Fruit fly (Drosophila melanogaster) whole organism, embryonic: ENCODE measurements around the gene Jhbp12.

Experiments used
- Aef1 ChIP-seq: fragments of 200-800 bp; sonication (Bioruptor generic); IDR thresholded peaks from 3 replicates; pipeline ENCODE4 v1.3.6; 2022; ENCODE audit warnings: missing biosample characterization, missing genetic modification characterization
- Antp ChIP-seq: fragments of 200-800 bp; sonication (Bioruptor generic); optimal IDR thresholded peaks from 3 replicates; lab custom pipeline; 2016; ENCODE audit warnings: missing biosample characterization, missing genetic modification characterization
- Bdp1 ChIP-seq: fragments of 200-800 bp; sonication (Bioruptor generic); optimal IDR thresholded peaks from 3 replicates; lab custom pipeline; 2016; ENCODE audit warnings: missing biosample characterization, missing genetic modification characterization
- CG10462 ChIP-seq: fragments of 200-800 bp; sonication (Bioruptor generic); optimal IDR thresholded peaks from 2 replicates; lab custom pipeline; 2016; ENCODE audit warnings: missing biosample characterization, missing genetic modification characterization
- CG11247 ChIP-seq: fragments of 200-800 bp; sonication (Bioruptor generic); IDR thresholded peaks from 2 replicates; pipeline ENCODE4 v1.3.6; 2022; ENCODE audit warnings: missing biosample characterization, missing genetic modification characterization
- CG11398 ChIP-seq: fragments of 200-800 bp; sonication (Bioruptor generic); optimal IDR thresholded peaks from 2 replicates; lab custom pipeline; 2016; ENCODE audit warnings: missing biosample characterization, missing genetic modification characterization
- CG11504 ChIP-seq: fragments of 200-800 bp; sonication (Bioruptor generic); optimal IDR thresholded peaks from 3 replicates; lab custom pipeline; 2019; ENCODE audit warnings: missing biosample characterization, mild to moderate bottlenecking, missing genetic modification characterization, moderate library complexity
- CG12104 ChIP-seq: fragments of 200-800 bp; sonication (Bioruptor generic); optimal IDR thresholded peaks from 3 replicates; lab custom pipeline; 2016; ENCODE audit warnings: missing biosample characterization, missing genetic modification characterization
- CG16779 ChIP-seq: fragments of 200-800 bp; sonication (Bioruptor generic); IDR thresholded peaks from 2 replicates; pipeline ENCODE4 v1.3.6; 2022; ENCODE audit warnings: missing biosample characterization, missing genetic modification characterization
- CG17385 ChIP-seq: fragments of 200-800 bp; sonication (Bioruptor generic); optimal IDR thresholded peaks from 3 replicates; lab custom pipeline; 2018; ENCODE audit warnings: missing biosample characterization, mild to moderate bottlenecking, missing genetic modification characterization
- CG2116 ChIP-seq: fragments of 200-800 bp; sonication (Bioruptor generic); optimal IDR thresholded peaks from 3 replicates; lab custom pipeline; 2018; ENCODE audit warnings: missing biosample characterization, mild to moderate bottlenecking, missing genetic modification characterization
- CG31365 ChIP-seq: fragments of 200-800 bp; sonication (Bioruptor generic); optimal IDR thresholded peaks from 2 replicates; lab custom pipeline; 2018; ENCODE audit warnings: missing biosample characterization, mild to moderate bottlenecking, missing genetic modification characterization
- CG33213 ChIP-seq: fragments of 200-800 bp; sonication (Bioruptor generic); optimal IDR thresholded peaks from 3 replicates; lab custom pipeline; 2016; ENCODE audit warnings: missing biosample characterization, missing genetic modification characterization
- CG33557 ChIP-seq: fragments of 200-800 bp; sonication (Bioruptor generic); optimal IDR thresholded peaks from 2 replicates; lab custom pipeline; 2019; ENCODE audit warnings: missing biosample characterization, mild to moderate bottlenecking, missing genetic modification characterization, moderate library complexity
- CG4282 ChIP-seq: fragments of 200-800 bp; sonication (Bioruptor generic); optimal IDR thresholded peaks from 2 replicates; lab custom pipeline; 2016; ENCODE audit warnings: missing biosample characterization, missing genetic modification characterization
- CG43689 ChIP-seq: fragments of 200-800 bp; sonication (Bioruptor generic); IDR thresholded peaks from 2 replicates; pipeline ENCODE4 v1.3.6; 2022; ENCODE audit warnings: missing biosample characterization, missing genetic modification characterization
- CG5245 ChIP-seq: fragments of 200-800 bp; sonication (Bioruptor generic); optimal IDR thresholded peaks from 3 replicates; lab custom pipeline; 2016; ENCODE audit warnings: missing biosample characterization, missing genetic modification characterization
- CG6854 ChIP-seq: fragments of 200-800 bp; sonication (Bioruptor generic); optimal IDR thresholded peaks from 3 replicates; lab custom pipeline; 2017; ENCODE audit warnings: missing biosample characterization, mild to moderate bottlenecking, missing genetic modification characterization
- CG7372 ChIP-seq: fragments of 200-800 bp; sonication (Bioruptor generic); IDR thresholded peaks from 2 replicates; pipeline ENCODE4 v1.3.6; 2022; ENCODE audit warnings: missing biosample characterization, missing genetic modification characterization
- CG7745 ChIP-seq: fragments of 200-800 bp; sonication (Bioruptor generic); optimal IDR thresholded peaks from 2 replicates; lab custom pipeline; 2018; ENCODE audit warnings: missing biosample characterization, mild to moderate bottlenecking, missing genetic modification characterization, moderate library complexity
- CG8944 ChIP-seq: fragments of 200-800 bp; sonication (Bioruptor generic); optimal IDR thresholded peaks from 3 replicates; lab custom pipeline; 2016; ENCODE audit warnings: missing biosample characterization, missing genetic modification characterization
- CG9932 ChIP-seq: fragments of 200-800 bp; sonication (Bioruptor generic); IDR thresholded peaks from 2 replicates; pipeline ENCODE4 v1.3.6; 2022; ENCODE audit warnings: missing biosample characterization, missing genetic modification characterization
- D19A ChIP-seq: fragments of 200-800 bp; optimal IDR thresholded peaks from 3 replicates; lab custom pipeline; 2019; ENCODE audit warnings: missing biosample characterization, mild to moderate bottlenecking, missing genetic modification characterization, moderate library complexity
- Dad ChIP-seq: fragments of 200-800 bp; sonication (Bioruptor generic); optimal IDR thresholded peaks from 3 replicates; lab custom pipeline; 2016; ENCODE audit warnings: missing biosample characterization, missing genetic modification characterization
- Dref ChIP-seq: fragments of 200-800 bp; sonication (Bioruptor generic); IDR thresholded peaks from 2 replicates; pipeline ENCODE4 v1.3.6; 2022; ENCODE audit warnings: missing biosample characterization, missing genetic modification characterization
- HmgD ChIP-seq: fragments of 200-800 bp; sonication (Bioruptor generic); optimal IDR thresholded peaks from 3 replicates; lab custom pipeline; 2016; ENCODE audit warnings: missing biosample characterization, missing genetic modification characterization
- Jarid2 ChIP-seq: fragments of 200-800 bp; sonication (Bioruptor generic); optimal IDR thresholded peaks from 3 replicates; lab custom pipeline; 2017; ENCODE audit warnings: mild to moderate bottlenecking, missing biosample characterization, missing genetic modification reagents, missing genetic modification characterization
- Lpt ChIP-seq: fragments of >200 bp; optimal IDR thresholded peaks from 2 replicates; lab custom pipeline; 2018; ENCODE audit warnings: missing biosample characterization, missing genetic modification characterization
- PHDP ChIP-seq: fragments of 200-800 bp; sonication (Bioruptor generic); optimal IDR thresholded peaks from 3 replicates; lab custom pipeline; 2018; ENCODE audit warnings: missing biosample characterization, mild to moderate bottlenecking, missing genetic modification characterization, moderate library complexity
- Rfx ChIP-seq: fragments of 200-800 bp; sonication (Bioruptor generic); IDR thresholded peaks from 2 replicates; pipeline ENCODE4 v1.3.6; 2022; ENCODE audit warnings: missing biosample characterization, missing genetic modification characterization
- Scr ChIP-seq: fragments of 200-800 bp; sonication (Bioruptor generic); IDR thresholded peaks from 2 replicates; pipeline ENCODE4 v1.3.6; 2022; ENCODE audit warnings: missing biosample characterization, missing genetic modification characterization; ENCODE audit not compliant: partially characterized antibody
- Usf ChIP-seq: fragments of 200-800 bp; sonication (Bioruptor generic); optimal IDR thresholded peaks from 2 replicates; lab custom pipeline; 2017; ENCODE audit warnings: missing genotype, missing biosample characterization, missing genetic modification characterization
- abd-A ChIP-seq: fragments of 200-800 bp; sonication (Bioruptor generic); optimal IDR thresholded peaks from 3 replicates; lab custom pipeline; 2019; ENCODE audit warnings: missing biosample characterization, mild to moderate bottlenecking, missing genetic modification characterization, moderate library complexity
- ap ChIP-seq: fragments of 200-800 bp; sonication (Bioruptor generic); IDR thresholded peaks from 2 replicates; pipeline ENCODE4 v1.3.6; 2022; ENCODE audit warnings: missing biosample characterization, missing genetic modification characterization
- bigmax ChIP-seq: fragments of 200-800 bp; sonication (Bioruptor generic); optimal IDR thresholded peaks from 2 replicates; lab custom pipeline; 2018; ENCODE audit warnings: missing biosample characterization, mild to moderate bottlenecking, missing genetic modification characterization
- br ChIP-seq: fragments of >200 bp; optimal IDR thresholded peaks from 2 replicates; lab custom pipeline; 2017
- cad ChIP-seq: fragments of >200 bp; optimal IDR thresholded peaks from 2 replicates; lab custom pipeline; 2017; ENCODE audit warnings: missing biosample characterization, missing genetic modification characterization
- dan ChIP-seq: fragments of 200-800 bp; sonication (Bioruptor generic); IDR thresholded peaks from 2 replicates; pipeline ENCODE4 v1.3.6; 2022; ENCODE audit warnings: missing biosample characterization, missing genetic modification characterization
- dm ChIP-seq: fragments of 200-800 bp; sonication (Bioruptor generic); optimal IDR thresholded peaks from 3 replicates; lab custom pipeline; 2016; ENCODE audit warnings: missing biosample characterization, missing genetic modification characterization
- dpn ChIP-seq, 2 experiments: fragments of 200-800 bp; sonication (Bioruptor generic); optimal IDR thresholded peaks; 3 replicates each; lab custom pipeline; 2016; ENCODE audit warnings: missing biosample characterization in 2 of 2, missing genetic modification characterization in 2 of 2
- fd64A ChIP-seq: fragments of 200-800 bp; sonication (Bioruptor generic); optimal IDR thresholded peaks from 3 replicates; lab custom pipeline; 2018; ENCODE audit warnings: missing biosample characterization, mild to moderate bottlenecking, missing genetic modification characterization
- gem ChIP-seq: fragments of 200-800 bp; sonication (Bioruptor generic); optimal IDR thresholded peaks from 2 replicates; lab custom pipeline; 2019; ENCODE audit warnings: missing biosample characterization, mild to moderate bottlenecking, missing genetic modification characterization, moderate library complexity
- grau ChIP-seq: fragments of 200-800 bp; optimal IDR thresholded peaks from 3 replicates; lab custom pipeline; 2019; ENCODE audit warnings: missing biosample characterization, mild to moderate bottlenecking, missing genetic modification characterization, moderate library complexity
- her ChIP-seq: fragments of 200-800 bp; sonication (Bioruptor generic); optimal IDR thresholded peaks from 2 replicates; lab custom pipeline; 2016; ENCODE audit warnings: missing biosample characterization, missing genetic modification characterization
- klu ChIP-seq: fragments of 200-800 bp; sonication (Bioruptor generic); IDR thresholded peaks from 2 replicates; pipeline ENCODE4 v1.3.6; 2022; ENCODE audit warnings: missing biosample characterization, missing genetic modification characterization
- kni ChIP-seq: fragments of 200-800 bp; sonication (Bioruptor generic); optimal IDR thresholded peaks from 3 replicates; lab custom pipeline; 2017; ENCODE audit warnings: mild to moderate bottlenecking, missing biosample characterization, missing genetic modification reagents, missing genetic modification characterization
- lbe ChIP-seq: fragments of 200-800 bp; sonication (Bioruptor generic); optimal IDR thresholded peaks from 2 replicates; lab custom pipeline; 2016; ENCODE audit warnings: missing biosample characterization, mild to moderate bottlenecking, missing genetic modification characterization
- pnt ChIP-seq: fragments of 200-800 bp; sonication (Bioruptor generic); optimal IDR thresholded peaks from 3 replicates; lab custom pipeline; 2016; ENCODE audit warnings: missing biosample characterization, missing genetic modification characterization
- sens ChIP-seq: fragments of 200-800 bp; sonication (Bioruptor generic); peaks from one replicate; lab custom pipeline; 2016; ENCODE audit warnings: missing biosample characterization, missing genetic modification characterization
- slbo ChIP-seq: fragments of 200-800 bp; sonication (Bioruptor generic); IDR thresholded peaks from 2 replicates; pipeline ENCODE4 v1.3.6; 2022; ENCODE audit warnings: missing biosample characterization, missing genetic modification characterization
- so ChIP-seq: fragments of 200-800 bp; sonication (Bioruptor generic); IDR thresholded peaks from 3 replicates; pipeline ENCODE4 v1.3.6; 2022; ENCODE audit warnings: missing biosample characterization, missing genetic modification characterization
- sob ChIP-seq: fragments of 200-800 bp; sonication (Bioruptor generic); IDR thresholded peaks from 2 replicates; pipeline ENCODE4 v1.3.6; 2022; ENCODE audit warnings: missing biosample characterization, missing genetic modification characterization
- ssp ChIP-seq: fragments of 200-800 bp; sonication (Bioruptor generic); IDR thresholded peaks from 2 replicates; pipeline ENCODE4 v1.3.6; 2022; ENCODE audit warnings: missing biosample characterization, missing genetic modification characterization
- tio ChIP-seq: fragments of 200-800 bp; sonication (Bioruptor generic); optimal IDR thresholded peaks from 2 replicates; lab custom pipeline; 2017; ENCODE audit warnings: missing biosample characterization, missing genetic modification characterization, inconsistent platforms

Gene Jhbp12

DNA sequence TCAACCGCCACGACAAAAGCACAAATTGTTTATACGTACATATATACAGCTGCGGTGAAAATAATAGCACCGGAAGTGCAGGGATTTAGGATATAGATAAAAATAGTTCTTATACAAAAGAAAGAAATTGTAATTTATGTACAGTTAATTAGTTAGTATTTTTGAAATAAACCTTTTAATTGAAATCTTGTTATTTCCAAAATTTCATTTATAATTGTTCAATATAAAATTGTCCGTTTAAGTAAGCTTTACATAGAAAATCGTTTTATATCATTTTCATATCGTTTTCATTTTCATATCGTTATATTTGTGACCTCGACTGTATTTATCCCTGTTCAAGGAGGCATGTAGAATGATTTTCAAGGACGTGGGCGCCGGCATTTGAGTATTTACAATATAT, 49.5 kb downstream of the Jhbp12 start:
- TF ChIP-seq sob (GFP tag; lab: Robert Waterston, UW): 0 out of 2 replicates have a peak, but pooled peaks have one; percentile 37
- peak; percentile 62 for TF ChIP-seq slbo (GFP tag; lab: Robert Waterston, UW)
- peak; percentile 66 for TF ChIP-seq CG6854 (GFP tag; lab: Kevin White, UChicago)
- TF ChIP-seq CG11398 (GFP tag; lab: Kevin White, UChicago): no peak
- peak; percentile 80 for TF ChIP-seq gem (tag; lab: Kevin White, UChicago)
- no peak for TF ChIP-seq Bdp1 (GFP tag; lab: Kevin White, UChicago)
- TF ChIP-seq her (GFP tag; lab: Kevin White, UChicago): no peak
- TF ChIP-seq abd-A (tag; lab: Kevin White, UChicago): peak; percentile 50
- TF ChIP-seq CG31365 (tag; lab: Kevin White, UChicago): no peak
- no peak for TF ChIP-seq lbe (GFP tag; lab: Kevin White, UChicago)
- TF ChIP-seq sens (GFP tag; lab: Kevin White, UChicago): peak; percentile 59
- TF ChIP-seq CG17385 (GFP tag; lab: Kevin White, UChicago): peak; percentile 71
- no peak for TF ChIP-seq Antp (GFP tag; lab: Kevin White, UChicago)
- TF ChIP-seq dan (GFP tag; lab: Robert Waterston, UW): no peak
- no peak for TF ChIP-seq cad (GFP tag; lab: Kevin White, UChicago)
- TF ChIP-seq CG4282 (GFP tag; lab: Kevin White, UChicago): no peak
- TF ChIP-seq CG11504 (tag; lab: Kevin White, UChicago): peak; percentile 75
- TF ChIP-seq Scr (GFP tag; lab: Robert Waterston, UW): no peak
- no peak for TF ChIP-seq kni (GFP tag; lab: Kevin White, UChicago)
- peak; percentile 17 to 35 for TF ChIP-seq dpn (GFP tag; optimal IDR thresholded peaks at IDR 0.05; lab: Kevin White, UChicago)
- no peak for TF ChIP-seq Dref
- no peak for TF ChIP-seq CG33557 (GFP tag; lab: Kevin White, UChicago)
- peak; percentile 56 for TF ChIP-seq D19A
- no peak for TF ChIP-seq CG10462 (GFP tag; lab: Kevin White, UChicago)
- no peak for TF ChIP-seq CG8944 (GFP tag; lab: Kevin White, UChicago)
- no peak for TF ChIP-seq ap (GFP tag; lab: Robert Waterston, UW)
- TF ChIP-seq CG2116 (GFP tag; lab: Kevin White, UChicago): no peak
- TF ChIP-seq fd64A (GFP tag; lab: Kevin White, UChicago): no peak
- peak; percentile 69 for TF ChIP-seq PHDP (tag; lab: Kevin White, UChicago)
- TF ChIP-seq grau: peak; percentile 81
- no peak for TF ChIP-seq CG7745 (tag; lab: Kevin White, UChicago)
- no peak for TF ChIP-seq CG43689 (GFP tag; lab: Robert Waterston, UW)
- no peak for TF ChIP-seq CG33213 (GFP tag; lab: Kevin White, UChicago)
- no peak for TF ChIP-seq CG11247 (GFP tag; lab: Robert Waterston, UW)
- no peak for TF ChIP-seq br
- no peak for TF ChIP-seq Jarid2
- no peak for TF ChIP-seq tio (GFP tag; lab: Kevin White, UChicago)
- TF ChIP-seq CG12104 (GFP tag; lab: Kevin White, UChicago): no peak
- TF ChIP-seq bigmax (GFP tag; lab: Kevin White, UChicago): no peak
- TF ChIP-seq ssp (GFP tag; lab: Robert Waterston, UW): no peak
- no peak for TF ChIP-seq CG16779 (GFP tag; lab: Robert Waterston, UW)
- no peak for TF ChIP-seq CG7372 (GFP tag; lab: Robert Waterston, UW)
- no peak for TF ChIP-seq pnt (GFP tag; lab: Kevin White, UChicago)
- TF ChIP-seq so (GFP tag; lab: Robert Waterston, UW): no peak
- TF ChIP-seq CG5245 (GFP tag; lab: Kevin White, UChicago): no peak
- TF ChIP-seq Rfx (GFP tag; lab: Robert Waterston, UW): peak; percentile 15; the same call in 1 of the 2 replicates
- TF ChIP-seq HmgD (GFP tag; lab: Kevin White, UChicago): no peak
- TF ChIP-seq klu (GFP tag; lab: Robert Waterston, UW): 0 out of 2 replicates have a peak, but pooled peaks have one; percentile 20
- TF ChIP-seq Dad: no peak
- no peak for TF ChIP-seq Lpt (GFP tag; lab: Kevin White, UChicago)
- TF ChIP-seq dm: no peak
- TF ChIP-seq Usf (GFP tag; lab: Kevin White, UChicago): no peak
- TF ChIP-seq Aef1: no peak
- TF ChIP-seq CG9932 (GFP tag; lab: Robert Waterston, UW): peak; percentile 44
